Worm (Caenorhabditis elegans) whole organism, late embryonic: ENCODE measurements around the gene taf-7.1.

ENCODE experiments used
- ama-1 ChIP-seq: fragments of 150-350 bp; optimal IDR thresholded peaks from 2 replicates; lab custom pipeline; 2014
- ceh-18 ChIP-seq: sonication (generic microtip); optimal IDR thresholded peaks from 2 replicates; lab custom pipeline; 2016; ENCODE audit warnings: missing genetic modification characterization, missing compliant biosample characterization
- che-1 ChIP-seq: sonication (generic microtip); optimal IDR thresholded peaks from 2 replicates; lab custom pipeline; 2016; ENCODE audit warnings: mild to moderate bottlenecking, missing genetic modification characterization, missing compliant biosample characterization
- elt-2 ChIP-seq: sonication (generic microtip); optimal IDR thresholded peaks from 2 replicates; lab custom pipeline; 2016; ENCODE audit warnings: missing genetic modification reagents, missing genetic modification characterization, missing compliant biosample characterization
- fkh-10 ChIP-seq: fragments of 150-350 bp; optimal IDR thresholded peaks from 2 replicates; lab custom pipeline; 2014; ENCODE audit warnings: missing biosample characterization, missing genetic modification reagents, missing genetic modification characterization
- hlh-15 ChIP-seq: sonication (generic microtip); optimal IDR thresholded peaks from 2 replicates; lab custom pipeline; 2016; ENCODE audit warnings: missing genetic modification characterization, missing compliant biosample characterization
- nhr-232 ChIP-seq: sonication (generic microtip); optimal IDR thresholded peaks from 2 replicates; lab custom pipeline; 2016; ENCODE audit warnings: missing genetic modification characterization, missing compliant biosample characterization
- pat-9 ChIP-seq: fragments of 200-800 bp; sonication (Bioruptor generic); optimal IDR thresholded peaks from 2 replicates; lab custom pipeline; 2018; ENCODE audit warnings: mild to moderate bottlenecking, missing genetic modification characterization, moderate library complexity, missing compliant biosample characterization
- pha-4 ChIP-seq: fragments of 150-350 bp; optimal IDR thresholded peaks from 2 replicates; lab custom pipeline; 2018; ENCODE audit warnings: missing biosample characterization, missing genetic modification reagents, missing genetic modification characterization
- sox-4 ChIP-seq: sonication (generic microtip); optimal IDR thresholded peaks from 2 replicates; lab custom pipeline; 2017; ENCODE audit warnings: mild to moderate bottlenecking, missing genetic modification characterization, inconsistent platforms, missing compliant biosample characterization
- tbx-2 ChIP-seq: sonication (generic microtip); optimal IDR thresholded peaks from 2 replicates; lab custom pipeline; 2016; ENCODE audit warnings: missing genetic modification characterization, missing compliant biosample characterization
- ttx-3 ChIP-seq: sonication (generic microtip); optimal IDR thresholded peaks from 2 replicates; lab custom pipeline; 2016; ENCODE audit warnings: missing genetic modification reagents, missing genetic modification characterization, missing compliant biosample characterization
- unc-86 ChIP-seq: sonication (generic microtip); optimal IDR thresholded peaks from 2 replicates; lab custom pipeline; 2016; ENCODE audit warnings: missing genetic modification characterization, missing compliant biosample characterization

ce11 chrX:11823704-11824103, 13.6 kb downstream of the taf-7.1 start, which contains the start of gene tag-241:
- no peak for TF ChIP-seq ceh-18 (tag; lab: Kevin White, UChicago)
- TF ChIP-seq pat-9 (tag; lab: Kevin White, UChicago) = no peak
- TF ChIP-seq elt-2 (tag; lab: Kevin White, UChicago) = no peak
- TF ChIP-seq che-1 = no peak
- no peak for TF ChIP-seq nhr-232 (tag; lab: Kevin White, UChicago)
- no peak for TF ChIP-seq ama-1 (lab: Kevin White, UChicago)
- no peak for TF ChIP-seq sox-4 (tag; lab: Kevin White, UChicago)
- TF ChIP-seq fkh-10 = no peak
- TF ChIP-seq ttx-3 (tag; lab: Kevin White, UChicago) = no peak
- no peak for TF ChIP-seq tbx-2
- TF ChIP-seq hlh-15 (tag; lab: Kevin White, UChicago) = no peak
- no peak for TF ChIP-seq unc-86 (tag; lab: Kevin White, UChicago)
- no peak for TF ChIP-seq pha-4 (tag; lab: Kevin White, UChicago)
